Fruit fly (Drosophila melanogaster) whole organism, prepupa: ENCODE measurements around the gene Kr-h1.

Source experiments
- Blimp-1 ChIP-seq: fragments of 200-800 bp; sonication (Bioruptor generic); optimal IDR thresholded peaks from 3 replicates; lab custom pipeline; 2017; ENCODE audit warnings: missing biosample characterization, missing genetic modification characterization, mild to moderate bottlenecking, moderate library complexity, missing genetic modification reagents
- CG10669 ChIP-seq: fragments of 200-800 bp; sonication (Bioruptor generic); optimal IDR thresholded peaks from 3 replicates; lab custom pipeline; 2018; ENCODE audit warnings: missing biosample characterization, mild to moderate bottlenecking, missing genetic modification characterization, moderate library complexity
- CG11294 ChIP-seq: fragments of 200-800 bp; sonication (Bioruptor generic); IDR thresholded peaks from 2 replicates; pipeline ENCODE4 v1.3.6; 2022; ENCODE audit warnings: missing biosample characterization, missing genetic modification characterization
- CG15336 ChIP-seq: fragments of 200-800 bp; sonication (Bioruptor generic); IDR thresholded peaks from 2 replicates; pipeline ENCODE4 v1.3.6; 2022; ENCODE audit warnings: missing biosample characterization, missing genetic modification characterization
- CG1621 ChIP-seq: fragments of 200-800 bp; sonication (Bioruptor generic); optimal IDR thresholded peaks from 3 replicates; lab custom pipeline; 2018; ENCODE audit warnings: missing biosample characterization, mild to moderate bottlenecking, missing genetic modification characterization
- CG16779 ChIP-seq: fragments of 200-800 bp; sonication (Bioruptor generic); optimal IDR thresholded peaks from 3 replicates; lab custom pipeline; 2017; ENCODE audit warnings: missing biosample characterization, mild to moderate bottlenecking, missing genetic modification characterization
- CG31627 ChIP-seq: fragments of 200-800 bp; sonication (Bioruptor generic); optimal IDR thresholded peaks from 3 replicates; lab custom pipeline; 2016; ENCODE audit warnings: missing biosample characterization, missing genetic modification characterization
- CG32006 ChIP-seq: fragments of 200-800 bp; sonication (Bioruptor generic); optimal IDR thresholded peaks from 3 replicates; lab custom pipeline; 2017; ENCODE audit warnings: missing biosample characterization, mild to moderate bottlenecking, missing genetic modification characterization
- CG6276 ChIP-seq: fragments of 200-800 bp; sonication (Bioruptor generic); optimal IDR thresholded peaks from 2 replicates; lab custom pipeline; 2017; ENCODE audit warnings: missing biosample characterization, mild to moderate bottlenecking, missing genetic modification characterization
- CG6792 ChIP-seq: fragments of 200-800 bp; sonication (Bioruptor generic); optimal IDR thresholded peaks from 3 replicates; lab custom pipeline; 2016; ENCODE audit warnings: missing biosample characterization, missing genetic modification characterization
- CG6808 ChIP-seq: fragments of 200-800 bp; sonication (Bioruptor generic); optimal IDR thresholded peaks from 3 replicates; lab custom pipeline; 2017; ENCODE audit warnings: missing biosample characterization, missing genetic modification characterization, mild to moderate bottlenecking, moderate library complexity, missing genetic modification reagents
- CG6854 ChIP-seq: fragments of 200-800 bp; sonication (Bioruptor generic); optimal IDR thresholded peaks from 2 replicates; lab custom pipeline; 2017; ENCODE audit warnings: missing biosample characterization, mild to moderate bottlenecking, missing genetic modification characterization
- CG8119 ChIP-seq: fragments of 200-800 bp; sonication (Bioruptor generic); IDR thresholded peaks from 3 replicates; pipeline ENCODE4 v1.3.6; 2022; ENCODE audit warnings: missing biosample characterization, missing genetic modification characterization
- CG8632 ChIP-seq: fragments of 200-800 bp; sonication (Bioruptor generic); optimal IDR thresholded peaks from 3 replicates; lab custom pipeline; 2016; ENCODE audit warnings: missing biosample characterization, missing genetic modification characterization
- Eip75B ChIP-seq: fragments of 200-800 bp; sonication (Bioruptor generic); optimal IDR thresholded peaks from 3 replicates; lab custom pipeline; 2016; ENCODE audit warnings: missing biosample characterization, missing genetic modification characterization
- Eip78C ChIP-seq: fragments of 200-800 bp; sonication (Bioruptor generic); peaks from one replicate; lab custom pipeline; 2016; ENCODE audit warnings: missing biosample characterization, missing genetic modification characterization
- Ets21C ChIP-seq: fragments of 200-800 bp; sonication (Bioruptor generic); optimal IDR thresholded peaks from 3 replicates; lab custom pipeline; 2016; ENCODE audit warnings: missing biosample characterization, missing genetic modification characterization
- Hr4 ChIP-seq: fragments of 200-800 bp; sonication (Bioruptor generic); optimal IDR thresholded peaks from 3 replicates; lab custom pipeline; 2016; ENCODE audit warnings: missing biosample characterization, missing genetic modification characterization
- Lpt ChIP-seq: fragments of 200-800 bp; sonication (Bioruptor generic); optimal IDR thresholded peaks from 3 replicates; lab custom pipeline; 2016; ENCODE audit warnings: missing biosample characterization, missing genetic modification characterization
- Met ChIP-seq: fragments of 200-800 bp; sonication (Bioruptor generic); optimal IDR thresholded peaks from 3 replicates; lab custom pipeline; 2016; ENCODE audit warnings: missing biosample characterization, missing genetic modification characterization
- Smox ChIP-seq: fragments of 200-800 bp; sonication (Bioruptor generic); optimal IDR thresholded peaks from 3 replicates; lab custom pipeline; 2016; ENCODE audit warnings: missing biosample characterization, missing genetic modification characterization
- Sox102F ChIP-seq: fragments of 200-800 bp; sonication (Bioruptor generic); optimal IDR thresholded peaks from 2 replicates; lab custom pipeline; 2016; ENCODE audit warnings: missing biosample characterization, mild to moderate bottlenecking, missing genetic modification characterization
- Sox14 ChIP-seq: fragments of 200-800 bp; sonication (Bioruptor generic); optimal IDR thresholded peaks from 3 replicates; lab custom pipeline; 2016; ENCODE audit warnings: missing biosample characterization, missing genetic modification characterization
- Sox15 ChIP-seq: fragments of 200-800 bp; sonication (Bioruptor generic); optimal IDR thresholded peaks from 3 replicates; lab custom pipeline; 2016; ENCODE audit warnings: missing biosample characterization, missing genetic modification characterization
- acj6 ChIP-seq: fragments of 200-800 bp; sonication (Bioruptor generic); optimal IDR thresholded peaks from 3 replicates; lab custom pipeline; 2016; ENCODE audit warnings: missing biosample characterization, missing genetic modification characterization
- dac ChIP-seq: fragments of 200-800 bp; sonication (Bioruptor generic); optimal IDR thresholded peaks from 2 replicates; lab custom pipeline; 2017; ENCODE audit warnings: missing biosample characterization, mild to moderate bottlenecking, missing genetic modification characterization
- dsx ChIP-seq: fragments of 200-800 bp; optimal IDR thresholded peaks from 3 replicates; lab custom pipeline; 2019; ENCODE audit warnings: missing biosample characterization, mild to moderate bottlenecking, missing genetic modification characterization, moderate library complexity; ENCODE audit not compliant: poor library complexity, severe bottlenecking
- eg ChIP-seq: fragments of 200-800 bp; sonication (Bioruptor generic); IDR thresholded peaks from 3 replicates; pipeline ENCODE4 v1.3.6; 2022; ENCODE audit warnings: missing biosample characterization, missing genetic modification characterization
- esn ChIP-seq: fragments of 200-800 bp; sonication (Bioruptor generic); optimal IDR thresholded peaks from 2 replicates; lab custom pipeline; 2016; ENCODE audit warnings: missing biosample characterization, mild to moderate bottlenecking, missing genetic modification characterization, moderate library complexity
- fd59A ChIP-seq: fragments of 200-800 bp; sonication (Bioruptor generic); optimal IDR thresholded peaks from 2 replicates; lab custom pipeline; 2017; ENCODE audit warnings: missing biosample characterization, mild to moderate bottlenecking, missing genetic modification characterization, missing genetic modification reagents
- fkh ChIP-seq: fragments of 200-800 bp; sonication (Bioruptor generic); optimal IDR thresholded peaks from 3 replicates; lab custom pipeline; 2017; ENCODE audit warnings: missing biosample characterization, mild to moderate bottlenecking, missing genetic modification characterization, moderate library complexity
- lz ChIP-seq: fragments of 200-800 bp; sonication (Bioruptor generic); optimal IDR thresholded peaks from 3 replicates; lab custom pipeline; 2016; ENCODE audit warnings: missing biosample characterization, missing genetic modification characterization
- net ChIP-seq: fragments of 200-800 bp; sonication (Bioruptor generic); optimal IDR thresholded peaks from 3 replicates; lab custom pipeline; 2016; ENCODE audit warnings: missing biosample characterization, missing genetic modification characterization
- pdm3 ChIP-seq: fragments of 200-800 bp; sonication (Bioruptor generic); optimal IDR thresholded peaks from 3 replicates; lab custom pipeline; 2016; ENCODE audit warnings: missing biosample characterization, missing genetic modification characterization
- salr ChIP-seq, 2 experiments: fragments of 200-800 bp; sonication (Bioruptor generic); optimal IDR thresholded peaks; 3 replicates each; lab custom pipeline; 2016 to 2018; ENCODE audit warnings: missing biosample characterization in 2 of 2, missing genetic modification characterization in 2 of 2, mild to moderate bottlenecking in 1 of 2
- spab ChIP-seq: fragments of 200-800 bp; sonication (Bioruptor generic); optimal IDR thresholded peaks from 2 replicates; lab custom pipeline; 2017; ENCODE audit warnings: missing biosample characterization, mild to moderate bottlenecking, missing genetic modification characterization, missing genetic modification reagents
- svp ChIP-seq: fragments of 200-800 bp; sonication (Bioruptor generic); peaks from one replicate; lab custom pipeline; 2016; ENCODE audit warnings: missing biosample characterization, missing genetic modification characterization
- topi ChIP-seq: fragments of 200-800 bp; sonication (Bioruptor generic); optimal IDR thresholded peaks from 3 replicates; lab custom pipeline; 2016; ENCODE audit warnings: missing biosample characterization, missing genetic modification characterization

Kr-h1 gene

dm6 chr2L:6092300-6092699 lies 9.9 kb downstream of the Kr-h1 start:
- TF ChIP-seq esn (GFP tag; lab: Kevin White, UChicago) (no peak), fd59A (GFP tag; lab: Kevin White, UChicago) (no peak), CG10669 (GFP tag; lab: Kevin White, UChicago) (no peak)

dm6 chr2L:6098479-6099269 lies 16.3 kb downstream of the Kr-h1 start, which contains the start of gene CG9175:
Gene CG9175, minus strand, starts transcription at chr2L:6098966.
- peak; percentile 38 for TF ChIP-seq fkh (GFP tag; lab: Kevin White, UChicago)
- TF ChIP-seq dac: no peak
- no peak for TF ChIP-seq CG15336 (GFP tag; lab: Robert Waterston, UW)
- peak; percentile 80 for TF ChIP-seq Eip78C (GFP tag; lab: Kevin White, UChicago)
- no peak for TF ChIP-seq acj6
- no peak for TF ChIP-seq Ets21C (GFP tag; lab: Kevin White, UChicago)
- no peak for TF ChIP-seq Smox (GFP tag; lab: Kevin White, UChicago)
- no peak for TF ChIP-seq dsx (GFP tag; lab: Kevin White, UChicago)
- TF ChIP-seq net: no peak
- TF ChIP-seq CG6808 (GFP tag; lab: Kevin White, UChicago): no peak
- TF ChIP-seq Blimp-1 (GFP tag; lab: Kevin White, UChicago): no peak
- no peak for TF ChIP-seq Eip75B (GFP tag; lab: Kevin White, UChicago)
- TF ChIP-seq CG11294 (GFP tag; lab: Robert Waterston, UW): no peak
- no peak for TF ChIP-seq fd59A (GFP tag; lab: Kevin White, UChicago)
- no peak for TF ChIP-seq CG6792 (GFP tag; lab: Kevin White, UChicago)
- TF ChIP-seq pdm3 (GFP tag; lab: Kevin White, UChicago): no peak
- TF ChIP-seq Sox14: peak; percentile 47
- TF ChIP-seq lz: peak; percentile 14
- TF ChIP-seq CG8632: no peak
- no peak for TF ChIP-seq CG16779 (tag; lab: Kevin White, UChicago)
- TF ChIP-seq CG31627: peak; percentile 21
- no peak for TF ChIP-seq CG10669 (GFP tag; lab: Kevin White, UChicago)
- no peak for TF ChIP-seq spab (GFP tag; lab: Kevin White, UChicago)
- no peak; the same call in 2 of the 3 replicates for TF ChIP-seq eg (GFP tag; lab: Robert Waterston, UW)
- no peak for TF ChIP-seq Met (GFP tag; lab: Kevin White, UChicago)
- no peak for TF ChIP-seq Sox15
- no peak for TF ChIP-seq CG32006 (GFP tag; lab: Kevin White, UChicago)
- TF ChIP-seq Sox102F (GFP tag; lab: Kevin White, UChicago): no peak
- TF ChIP-seq Lpt (GFP tag; lab: Kevin White, UChicago): no peak
- peak; percentile 96 for TF ChIP-seq svp
- TF ChIP-seq Hr4 (GFP tag; lab: Kevin White, UChicago): no peak
- TF ChIP-seq CG6854 (GFP tag; lab: Kevin White, UChicago): no peak
- TF ChIP-seq topi (GFP tag; lab: Kevin White, UChicago): no peak
- peak; percentile 49 for TF ChIP-seq CG1621 (tag; lab: Kevin White, UChicago)

- no peak for TF ChIP-seq svp
- TF ChIP-seq fkh (GFP tag; lab: Kevin White, UChicago): no peak
- no peak for TF ChIP-seq Sox102F (GFP tag; lab: Kevin White, UChicago)
- no peak for TF ChIP-seq CG15336 (GFP tag; lab: Robert Waterston, UW)
- TF ChIP-seq CG8119 (GFP tag; lab: Robert Waterston, UW): no peak
- no peak for TF ChIP-seq salr (GFP tag; optimal IDR thresholded peaks at IDR 0.05; lab: Kevin White, UChicago)
- TF ChIP-seq Met (GFP tag; lab: Kevin White, UChicago): peak; percentile 33
- TF ChIP-seq CG6276 (GFP tag; lab: Kevin White, UChicago): no peak
- no peak for TF ChIP-seq spab (GFP tag; lab: Kevin White, UChicago)
- TF ChIP-seq CG10669 (GFP tag; lab: Kevin White, UChicago): no peak
- peak; percentile 54 for TF ChIP-seq Sox14
- TF ChIP-seq Eip78C (GFP tag; lab: Kevin White, UChicago): peak; percentile 63
- no peak for TF ChIP-seq CG8632
Measured at dm6 chr2L:6099270-6099644, 16.9 kb downstream of the Kr-h1 start.
